Worm (Caenorhabditis elegans) whole organism, L3 larva: Measurements from ENCODE around the gene C25E10.5.

Experiments used
- ZK546.5 ChIP-seq: sonication (generic microtip); optimal IDR thresholded peaks from 2 replicates; lab custom pipeline; 2017; ENCODE audit warnings: missing biosample characterization, missing genetic modification characterization
- ceh-16 ChIP-seq: sonication (generic microtip); optimal IDR thresholded peaks from 2 replicates; lab custom pipeline; 2017; ENCODE audit warnings: missing biosample characterization, missing genetic modification characterization
- jun-1 ChIP-seq: fragments of 150-350 bp; optimal IDR thresholded peaks from 2 replicates; lab custom pipeline; 2014; ENCODE audit warnings: missing biosample characterization, missing genetic modification reagents, missing genetic modification characterization
- lin-15B ChIP-seq: fragments of 150-350 bp; optimal IDR thresholded peaks from 2 replicates; lab custom pipeline; 2014; ENCODE audit warnings: missing biosample characterization, missing genetic modification characterization
- mdl-1 ChIP-seq: fragments of 150-350 bp; optimal IDR thresholded peaks from 2 replicates; lab custom pipeline; 2014; ENCODE audit warnings: missing biosample characterization, missing genetic modification characterization
- nhr-237 ChIP-seq: fragments of 150-350 bp; optimal IDR thresholded peaks from 2 replicates; lab custom pipeline; 2014; ENCODE audit warnings: missing biosample characterization, missing genetic modification characterization
- nhr-28 ChIP-seq: fragments of 150-350 bp; optimal IDR thresholded peaks from 2 replicates; lab custom pipeline; 2014; ENCODE audit warnings: missing biosample characterization, missing genetic modification characterization
- nhr-76 ChIP-seq: fragments of 150-350 bp; sonication (generic microtip); optimal IDR thresholded peaks from 5 replicates; lab custom pipeline; 2014; ENCODE audit warnings: missing biosample characterization, missing genetic modification characterization
- tbx-2 ChIP-seq: sonication (generic microtip); optimal IDR thresholded peaks from 2 replicates; lab custom pipeline; 2016; ENCODE audit warnings: mild to moderate bottlenecking, missing genetic modification characterization, missing compliant biosample characterization
- ztf-4 ChIP-seq: fragments of 150-350 bp; optimal IDR thresholded peaks from 2 replicates; lab custom pipeline; 2014; ENCODE audit warnings: missing biosample characterization, missing genetic modification characterization

- peak; percentile 8 for TF ChIP-seq jun-1 (tag; lab: Kevin White, UChicago)
- TF ChIP-seq nhr-28 (tag; lab: Kevin White, UChicago): no peak
- TF ChIP-seq tbx-2 (tag; lab: Kevin White, UChicago): no peak
- no peak for TF ChIP-seq lin-15B (tag; lab: Kevin White, UChicago)
- TF ChIP-seq nhr-237 (tag; lab: Kevin White, UChicago): no peak
- no peak for TF ChIP-seq ceh-16
- no peak for TF ChIP-seq ztf-4 (tag; lab: Kevin White, UChicago)
- TF ChIP-seq mdl-1 (tag; lab: Kevin White, UChicago): no peak
- no peak for TF ChIP-seq ZK546.5 (tag; lab: Kevin White, UChicago)
- TF ChIP-seq nhr-76 (tag; lab: Kevin White, UChicago): no peak
These were observed 48.6 kb downstream of the C25E10.5 start for ce11 chrV:9078815-9079525.
